Fruit fly (Drosophila melanogaster) whole organism, prepupa: ENCODE data around the gene Ac78C.
A peak's percentile ranks its signal among the peaks of the same experiment; 100 is the strongest.

Experiments used
- Blimp-1 ChIP-seq: fragments of 200-800 bp; sonication (Bioruptor generic); optimal IDR thresholded peaks from 3 replicates; lab custom pipeline; 2017; ENCODE audit warnings: missing biosample characterization, missing genetic modification characterization, mild to moderate bottlenecking, moderate library complexity, missing genetic modification reagents
- CG10669 ChIP-seq: fragments of 200-800 bp; sonication (Bioruptor generic); optimal IDR thresholded peaks from 3 replicates; lab custom pipeline; 2018; ENCODE audit warnings: missing biosample characterization, mild to moderate bottlenecking, missing genetic modification characterization, moderate library complexity
- CG11294 ChIP-seq: fragments of 200-800 bp; sonication (Bioruptor generic); IDR thresholded peaks from 2 replicates; pipeline ENCODE4 v1.3.6; 2022; ENCODE audit warnings: missing biosample characterization, missing genetic modification characterization
- CG11762 ChIP-seq: fragments of 200-800 bp; sonication (Bioruptor generic); optimal IDR thresholded peaks from 3 replicates; lab custom pipeline; 2016; ENCODE audit warnings: missing biosample characterization, missing genetic modification characterization; ENCODE audit not compliant: insufficient read depth
- CG15336 ChIP-seq: fragments of 200-800 bp; sonication (Bioruptor generic); IDR thresholded peaks from 2 replicates; pipeline ENCODE4 v1.3.6; 2022; ENCODE audit warnings: missing biosample characterization, missing genetic modification characterization
- CG16779 ChIP-seq: fragments of 200-800 bp; sonication (Bioruptor generic); optimal IDR thresholded peaks from 3 replicates; lab custom pipeline; 2017; ENCODE audit warnings: missing biosample characterization, mild to moderate bottlenecking, missing genetic modification characterization
- CG3032 ChIP-seq: fragments of 200-800 bp; optimal IDR thresholded peaks from 2 replicates; lab custom pipeline; 2019; ENCODE audit warnings: missing biosample characterization, mild to moderate bottlenecking, missing genetic modification characterization, moderate library complexity
- CG31627 ChIP-seq: fragments of 200-800 bp; sonication (Bioruptor generic); optimal IDR thresholded peaks from 3 replicates; lab custom pipeline; 2016; ENCODE audit warnings: missing biosample characterization, missing genetic modification characterization
- CG34406 ChIP-seq: fragments of 200-800 bp; sonication (Bioruptor generic); optimal IDR thresholded peaks from 3 replicates; lab custom pipeline; 2016; ENCODE audit warnings: missing biosample characterization, missing genetic modification characterization
- CG4318 ChIP-seq: fragments of 200-800 bp; sonication (Bioruptor generic); optimal IDR thresholded peaks from 3 replicates; lab custom pipeline; 2017; ENCODE audit warnings: missing biosample characterization, mild to moderate bottlenecking, missing genetic modification characterization
- CG6163 ChIP-seq: fragments of 200-800 bp; sonication (Bioruptor generic); IDR thresholded peaks from 3 replicates; pipeline ENCODE4 v1.3.6; 2022; ENCODE audit warnings: missing biosample characterization, missing genetic modification characterization
- CG6808 ChIP-seq: fragments of 200-800 bp; sonication (Bioruptor generic); optimal IDR thresholded peaks from 3 replicates; lab custom pipeline; 2017; ENCODE audit warnings: missing biosample characterization, missing genetic modification characterization, mild to moderate bottlenecking, moderate library complexity, missing genetic modification reagents
- CG8119 ChIP-seq: fragments of 200-800 bp; sonication (Bioruptor generic); IDR thresholded peaks from 3 replicates; pipeline ENCODE4 v1.3.6; 2022; ENCODE audit warnings: missing biosample characterization, missing genetic modification characterization
- CG8319 ChIP-seq: fragments of 200-800 bp; sonication (Bioruptor generic); optimal IDR thresholded peaks from 3 replicates; lab custom pipeline; 2016; ENCODE audit warnings: missing biosample characterization, missing genetic modification characterization
- CG8632 ChIP-seq: fragments of 200-800 bp; sonication (Bioruptor generic); optimal IDR thresholded peaks from 3 replicates; lab custom pipeline; 2016; ENCODE audit warnings: missing biosample characterization, missing genetic modification characterization
- Eip75B ChIP-seq: fragments of 200-800 bp; sonication (Bioruptor generic); optimal IDR thresholded peaks from 3 replicates; lab custom pipeline; 2016; ENCODE audit warnings: missing biosample characterization, missing genetic modification characterization
- Eip78C ChIP-seq: fragments of 200-800 bp; sonication (Bioruptor generic); peaks from one replicate; lab custom pipeline; 2016; ENCODE audit warnings: missing biosample characterization, missing genetic modification characterization
- Ets21C ChIP-seq: fragments of 200-800 bp; sonication (Bioruptor generic); optimal IDR thresholded peaks from 3 replicates; lab custom pipeline; 2016; ENCODE audit warnings: missing biosample characterization, missing genetic modification characterization
- Ets96B ChIP-seq: fragments of 200-800 bp; optimal IDR thresholded peaks from 2 replicates; lab custom pipeline; 2019; ENCODE audit warnings: missing biosample characterization, mild to moderate bottlenecking, missing genetic modification characterization, moderate library complexity
- Gug ChIP-seq: fragments of 200-800 bp; sonication (Bioruptor generic); IDR thresholded peaks from 2 replicates; pipeline ENCODE4 v1.3.6; 2022; ENCODE audit warnings: missing biosample characterization, missing genetic modification characterization
- Hr4 ChIP-seq: fragments of 200-800 bp; sonication (Bioruptor generic); optimal IDR thresholded peaks from 3 replicates; lab custom pipeline; 2016; ENCODE audit warnings: missing biosample characterization, missing genetic modification characterization
- Lpt ChIP-seq: fragments of 200-800 bp; sonication (Bioruptor generic); optimal IDR thresholded peaks from 3 replicates; lab custom pipeline; 2016; ENCODE audit warnings: missing biosample characterization, missing genetic modification characterization
- OdsH ChIP-seq: fragments of 200-800 bp; sonication (Bioruptor generic); optimal IDR thresholded peaks from 3 replicates; lab custom pipeline; 2016; ENCODE audit warnings: missing biosample characterization, missing genetic modification characterization
- Smox ChIP-seq: fragments of 200-800 bp; sonication (Bioruptor generic); optimal IDR thresholded peaks from 3 replicates; lab custom pipeline; 2016; ENCODE audit warnings: missing biosample characterization, missing genetic modification characterization
- Sox102F ChIP-seq: fragments of 200-800 bp; sonication (Bioruptor generic); optimal IDR thresholded peaks from 2 replicates; lab custom pipeline; 2016; ENCODE audit warnings: missing biosample characterization, mild to moderate bottlenecking, missing genetic modification characterization
- achi ChIP-seq: fragments of 200-800 bp; sonication (Bioruptor generic); optimal IDR thresholded peaks from 3 replicates; lab custom pipeline; 2016; ENCODE audit warnings: missing biosample characterization, missing genetic modification characterization
- eg ChIP-seq: fragments of 200-800 bp; sonication (Bioruptor generic); IDR thresholded peaks from 3 replicates; pipeline ENCODE4 v1.3.6; 2022; ENCODE audit warnings: missing biosample characterization, missing genetic modification characterization
- esn ChIP-seq: fragments of 200-800 bp; sonication (Bioruptor generic); optimal IDR thresholded peaks from 2 replicates; lab custom pipeline; 2016; ENCODE audit warnings: missing biosample characterization, mild to moderate bottlenecking, missing genetic modification characterization, moderate library complexity
- fd59A ChIP-seq: fragments of 200-800 bp; sonication (Bioruptor generic); optimal IDR thresholded peaks from 2 replicates; lab custom pipeline; 2017; ENCODE audit warnings: missing biosample characterization, mild to moderate bottlenecking, missing genetic modification characterization, missing genetic modification reagents
- fkh ChIP-seq: fragments of 200-800 bp; sonication (Bioruptor generic); optimal IDR thresholded peaks from 3 replicates; lab custom pipeline; 2017; ENCODE audit warnings: missing biosample characterization, mild to moderate bottlenecking, missing genetic modification characterization, moderate library complexity
- lz ChIP-seq: fragments of 200-800 bp; sonication (Bioruptor generic); optimal IDR thresholded peaks from 3 replicates; lab custom pipeline; 2016; ENCODE audit warnings: missing biosample characterization, missing genetic modification characterization
- net ChIP-seq: fragments of 200-800 bp; sonication (Bioruptor generic); optimal IDR thresholded peaks from 3 replicates; lab custom pipeline; 2016; ENCODE audit warnings: missing biosample characterization, missing genetic modification characterization
- spab ChIP-seq: fragments of 200-800 bp; sonication (Bioruptor generic); optimal IDR thresholded peaks from 2 replicates; lab custom pipeline; 2017; ENCODE audit warnings: missing biosample characterization, mild to moderate bottlenecking, missing genetic modification characterization, missing genetic modification reagents
- ss ChIP-seq, 2 experiments: fragments of 200-800 bp; sonication (Bioruptor generic); optimal IDR thresholded peaks; 2 replicates in 1 of 2; 3 replicates in 1 of 2; lab custom pipeline; 2017 to 2018; ENCODE audit warnings: mild to moderate bottlenecking in 2 of 2, missing biosample characterization in 2 of 2, missing genetic modification characterization in 2 of 2, moderate library complexity in 1 of 2
- svp ChIP-seq: fragments of 200-800 bp; sonication (Bioruptor generic); peaks from one replicate; lab custom pipeline; 2016; ENCODE audit warnings: missing biosample characterization, missing genetic modification characterization
- topi ChIP-seq: fragments of 200-800 bp; sonication (Bioruptor generic); optimal IDR thresholded peaks from 3 replicates; lab custom pipeline; 2016; ENCODE audit warnings: missing biosample characterization, missing genetic modification characterization
- vri ChIP-seq: fragments of 200-800 bp; sonication (Bioruptor generic); optimal IDR thresholded peaks from 3 replicates; lab custom pipeline; 2016; ENCODE audit warnings: missing biosample characterization, mild to moderate bottlenecking, missing genetic modification characterization

The Ac78C gene

DNA sequence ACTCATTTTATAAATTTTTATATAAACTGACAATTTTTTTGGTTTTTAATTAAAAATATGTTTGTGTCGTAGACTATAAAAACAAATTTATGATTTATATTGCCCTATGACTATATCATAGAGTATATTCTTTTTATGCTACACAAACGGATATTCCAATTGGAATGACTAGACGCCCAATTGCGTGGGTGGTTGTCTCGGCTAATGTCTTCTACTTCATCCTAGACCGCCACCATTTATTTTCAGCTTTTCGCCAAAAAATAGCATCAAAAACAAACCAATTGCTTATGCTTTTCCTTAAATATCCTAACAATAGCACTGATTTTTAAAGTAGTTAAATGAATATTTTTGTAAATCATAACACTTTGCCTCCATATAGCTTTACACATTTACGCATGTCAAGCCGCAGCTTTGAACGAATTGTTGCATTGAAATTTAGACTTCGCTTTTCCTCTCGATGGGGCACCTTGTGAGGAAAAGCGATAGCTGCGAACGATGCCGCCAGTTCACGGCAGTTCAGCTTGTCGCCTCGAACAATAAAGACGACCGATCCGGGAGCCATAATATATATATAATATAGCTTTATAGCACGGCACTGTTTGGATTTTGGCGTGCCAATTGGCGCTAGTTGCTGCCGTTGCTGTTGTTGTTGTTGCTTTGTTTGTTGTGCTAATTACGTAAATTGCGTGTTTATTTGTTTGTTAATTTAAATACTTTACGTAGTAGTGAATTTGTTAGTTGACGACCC lies 30.5 kb upstream of the Ac78C start:
- no peak for TF ChIP-seq CG8319
- TF ChIP-seq vri = peak; percentile 30
- no peak for TF ChIP-seq ss (GFP tag; optimal IDR thresholded peaks at IDR 0.05; lab: Kevin White, UChicago)
- TF ChIP-seq Sox102F (GFP tag; lab: Kevin White, UChicago) = no peak
- no peak for TF ChIP-seq CG31627
- peak; percentile 10 for TF ChIP-seq CG16779
- no peak for TF ChIP-seq CG8632 (GFP tag; lab: Kevin White, UChicago)
- no peak for TF ChIP-seq Eip75B (GFP tag; lab: Kevin White, UChicago)
- TF ChIP-seq svp (GFP tag; lab: Kevin White, UChicago) = peak; percentile 75
- TF ChIP-seq Eip78C (GFP tag; lab: Kevin White, UChicago) = peak; percentile 82
- peak; percentile 5 for TF ChIP-seq Lpt (GFP tag; lab: Kevin White, UChicago)
- TF ChIP-seq CG8119 (GFP tag; lab: Robert Waterston, UW) = peak; percentile 40; the same call in 1 of the 3 replicates

DNA sequence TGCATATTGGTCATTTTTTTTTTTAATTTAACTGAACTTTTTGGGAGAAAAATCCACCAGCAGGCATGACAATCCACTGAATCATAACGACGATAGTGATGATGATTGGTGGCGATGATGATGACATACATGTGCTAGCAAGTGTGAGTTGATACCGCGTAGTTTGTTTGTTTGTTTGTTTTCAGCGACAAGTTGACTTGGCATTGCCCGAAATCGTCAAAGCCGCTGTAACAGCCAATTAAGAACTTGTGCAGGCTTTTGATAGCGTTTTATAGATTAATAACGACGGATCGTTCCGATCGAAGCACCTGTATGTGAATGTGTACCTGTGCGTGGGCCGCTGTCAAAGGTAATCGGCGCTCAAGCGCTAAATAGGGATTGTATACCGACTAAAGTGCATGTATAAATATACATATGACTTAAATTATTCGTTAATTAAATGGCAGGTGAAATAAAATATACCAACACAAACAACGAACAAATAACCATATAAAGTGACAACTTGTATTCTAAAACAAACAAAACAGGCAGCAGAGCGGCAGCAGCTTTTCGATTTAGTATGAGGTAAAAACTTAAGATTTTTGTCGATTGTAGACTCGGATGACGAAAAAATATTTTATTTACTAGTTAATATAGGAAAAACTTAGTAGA lies 29.6 kb upstream of the Ac78C start:
- peak; percentile 73 for TF ChIP-seq fkh
- TF ChIP-seq net (GFP tag; lab: Kevin White, UChicago) = no peak
- no peak for TF ChIP-seq Gug (GFP tag; lab: Robert Waterston, UW)
- no peak for TF ChIP-seq Hr4 (GFP tag; lab: Kevin White, UChicago)

DNA sequence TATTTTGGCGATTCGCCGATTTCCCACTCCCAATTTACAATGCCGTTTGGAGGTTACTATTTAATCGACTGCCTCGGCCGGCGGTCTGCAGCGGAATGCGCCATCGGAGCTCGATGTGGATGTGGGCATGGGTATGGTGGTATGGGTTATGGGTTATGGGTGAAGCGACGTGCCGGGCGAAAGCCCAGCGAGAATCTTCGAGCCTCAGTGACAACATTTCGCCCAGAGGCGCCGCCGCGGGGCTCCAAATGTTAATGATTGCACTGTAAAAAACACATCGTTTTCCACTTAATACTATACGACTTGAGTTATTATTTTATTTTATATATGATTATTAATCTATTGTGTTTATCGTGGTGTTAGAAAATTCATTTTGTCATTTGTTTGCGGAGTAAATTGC lies 28.9 kb upstream of the Ac78C start:
- TF ChIP-seq Blimp-1 (no peak), Sox102F (GFP tag; lab: Kevin White, UChicago) (no peak), CG15336 (GFP tag; lab: Robert Waterston, UW) (no peak), CG34406 (GFP tag; lab: Kevin White, UChicago) (peak; percentile 10), CG6808 (GFP tag; lab: Kevin White, UChicago) (peak; percentile 4), Smox (GFP tag; lab: Kevin White, UChicago) (peak; percentile 12), topi (GFP tag; lab: Kevin White, UChicago) (no peak), CG11762 (no peak), esn (GFP tag; lab: Kevin White, UChicago) (peak; percentile 12), Eip78C (GFP tag; lab: Kevin White, UChicago) (peak; percentile 37), svp (GFP tag; lab: Kevin White, UChicago) (peak; percentile 96), fd59A (GFP tag; lab: Kevin White, UChicago) (no peak), Hr4 (GFP tag; lab: Kevin White, UChicago) (peak; percentile 10), CG6163 (GFP tag; lab: Robert Waterston, UW) (no peak), CG10669 (GFP tag; lab: Kevin White, UChicago) (peak; percentile 4), Ets96B (tag; lab: Kevin White, UChicago) (peak; percentile 2), CG4318 (GFP tag; lab: Kevin White, UChicago) (peak; percentile 5), OdsH (peak; percentile 29), CG8119 (GFP tag; lab: Robert Waterston, UW) (peak; percentile 49; the same call in 2 of the 3 replicates), achi (GFP tag; lab: Kevin White, UChicago) (peak; percentile 41), Ets21C (GFP tag; lab: Kevin White, UChicago) (no peak), spab (GFP tag; lab: Kevin White, UChicago) (no peak), CG11294 (0 out of 2 replicates have a peak, but pooled peaks have one; percentile 29), lz (GFP tag; lab: Kevin White, UChicago) (no peak), Eip75B (GFP tag; lab: Kevin White, UChicago) (no peak), eg (GFP tag; lab: Robert Waterston, UW) (peak; percentile 26; the same call in 1 of the 3 replicates), CG3032 (no peak)
- TF ChIP-seq, all 60 proteins: peak for 15
